Fruit fly (Drosophila melanogaster): ENCODE data around the gene mon2.

- TF ChIP-seq CG12605 (GFP tag; IDR thresholded peaks at IDR 0.05) (no peak), EcR (GFP tag; optimal IDR thresholded peaks at IDR 0.05) (peak; percentile 99), CG9948 (tag; optimal IDR thresholded peaks at IDR 0.05) (no peak), CG15710 (tag; optimal IDR thresholded peaks at IDR 0.05) (no peak), CG13204 (GFP tag; optimal IDR thresholded peaks at IDR 0.05) (no peak), Pif1A (GFP tag; optimal IDR thresholded peaks at IDR 0.05) (no peak), Ets98B (GFP tag; IDR thresholded peaks at IDR 0.05) (no peak), Snoo (tag; optimal IDR thresholded peaks at IDR 0.05) (no peak), CG4496 (GFP tag; IDR thresholded peaks at IDR 0.05) (no peak), CG34367 (tag; optimal IDR thresholded peaks at IDR 0.05) (no peak), CG14655 (GFP tag; optimal IDR thresholded peaks at IDR 0.05) (no peak), Pif1B (GFP tag; optimal IDR thresholded peaks at IDR 0.05) (no peak)
Measured at dm6 chr2L:8161994-8162306, 38.1 kb upstream of the mon2 start.

Data from whole organism, pupa.